Worm (Caenorhabditis elegans): Measurements from ENCODE around the gene frpr-9.

frpr-9 gene

ce11 chrV:11039379-11039954 is 47.6 kb downstream of the frpr-9 start, which contains the start of gene pak-2:
Gene pak-2 (minus strand): TSS chrV:11039429.
- no peak for TF ChIP-seq hmg-4 (GFP tag; optimal IDR thresholded peaks at IDR 0.05)
- no peak for TF ChIP-seq scrt-1 (GFP tag; IDR thresholded peaks at IDR 0.05)
- TF ChIP-seq B0310.2 (tag; optimal IDR thresholded peaks at IDR 0.05): peak; percentile 38
- peak; percentile 25 for TF ChIP-seq ceh-13 (GFP tag; optimal IDR thresholded peaks at IDR 0.05)
- TF ChIP-seq ets-7 (tag; optimal IDR thresholded peaks at IDR 0.05): peak; percentile 74
- no peak for TF ChIP-seq ceh-36 (tag; optimal IDR thresholded peaks at IDR 0.05)
- TF ChIP-seq hnd-1 (tag; optimal IDR thresholded peaks at IDR 0.05): peak; percentile 25
- peak; percentile 82 for TF ChIP-seq F13C5.2 (tag; optimal IDR thresholded peaks at IDR 0.05)
- TF ChIP-seq ama-1 (optimal IDR thresholded peaks at IDR 0.05): no peak
- TF ChIP-seq tbx-37 (GFP tag; conservative IDR thresholded peaks at IDR 0.05): 0 out of 2 replicates have a peak, but pooled peaks have one; percentile 22
- TF ChIP-seq flt-1 (GFP tag; IDR thresholded peaks at IDR 0.05): no peak
- no peak for TF ChIP-seq hmbx-1 (tag; optimal IDR thresholded peaks at IDR 0.05)

DNA sequence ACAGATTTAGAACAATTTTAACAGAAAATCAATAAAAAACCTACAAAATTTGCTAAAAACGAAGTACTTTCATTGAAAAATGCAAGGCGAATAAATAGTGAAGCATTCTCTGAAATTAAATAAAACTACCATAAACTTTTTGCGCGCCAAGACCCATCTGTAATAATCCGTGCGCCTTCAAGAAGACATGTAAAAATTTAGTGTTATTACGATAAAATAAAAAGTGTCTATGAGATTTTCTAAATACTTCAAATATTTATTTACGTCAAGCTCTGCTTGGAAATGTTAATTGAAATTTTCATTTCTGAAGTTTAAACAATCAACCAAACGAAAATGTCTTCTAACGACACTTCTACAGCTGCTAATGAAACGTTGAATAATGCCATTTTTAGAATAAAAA is 48.1 kb downstream of the frpr-9 start, which contains the start of gene C45B11.9:
TSS of gene C45B11.9 (plus strand) at position 301 of the 400 bp plus-strand sequence.
- TF ChIP-seq hmg-4 (GFP tag; optimal IDR thresholded peaks at IDR 0.05): no peak
- TF ChIP-seq hnd-1 (tag; optimal IDR thresholded peaks at IDR 0.05): no peak
- TF ChIP-seq aly-1 (tag; optimal IDR thresholded peaks at IDR 0.05): no peak
- no peak for TF ChIP-seq ets-7 (tag; optimal IDR thresholded peaks at IDR 0.05)
- no peak for TF ChIP-seq hmbx-1 (tag; optimal IDR thresholded peaks at IDR 0.05)

DNA sequence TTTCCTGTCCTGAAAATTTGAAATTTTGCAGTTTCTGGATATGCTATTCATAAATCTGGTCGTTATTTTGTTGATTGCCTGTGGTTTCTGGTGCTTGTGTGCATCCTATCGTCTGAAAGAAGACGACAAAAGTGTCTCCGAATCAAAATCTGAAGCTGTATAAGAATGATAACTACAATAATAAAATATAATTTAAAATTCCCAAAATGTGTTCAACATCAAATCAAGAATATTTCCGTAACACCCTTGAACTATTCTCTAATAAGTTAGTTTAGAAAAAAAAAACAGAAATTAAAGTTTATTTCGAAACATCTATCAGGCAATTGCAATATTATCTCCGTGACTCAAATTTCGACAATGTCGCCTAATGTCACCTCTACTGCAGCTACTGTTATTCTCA is 48.6 kb downstream of the frpr-9 start, which contains the start of gene C45B11.8:
TSS of gene C45B11.8 (plus strand) at position 301 of the 400 bp plus-strand sequence.
- TF ChIP-seq tbx-11 (GFP tag; IDR thresholded peaks at IDR 0.05) (no peak), flt-1 (GFP tag; IDR thresholded peaks at IDR 0.05) (no peak)

ce11 chrV:11041499-11041898 is 49.6 kb downstream of the frpr-9 start, which contains the start of gene C45B11.5:
Gene C45B11.5 (plus strand): TSS chrV:11041799.
- no peak for TF ChIP-seq sea-1 (GFP tag; conservative IDR thresholded peaks at IDR 0.05)
- TF ChIP-seq tra-4 (tag; optimal IDR thresholded peaks at IDR 0.05): no peak
- TF ChIP-seq flt-1 (GFP tag; IDR thresholded peaks at IDR 0.05): no peak
- TF ChIP-seq pes-1 (GFP tag; IDR thresholded peaks at IDR 0.05): no peak
- TF ChIP-seq tbx-11 (GFP tag; IDR thresholded peaks at IDR 0.05): no peak
- TF ChIP-seq hnd-1 (tag; optimal IDR thresholded peaks at IDR 0.05): no peak
- no peak for TF ChIP-seq hmg-4 (GFP tag; optimal IDR thresholded peaks at IDR 0.05)
- TF ChIP-seq scrt-1 (GFP tag; IDR thresholded peaks at IDR 0.05): no peak

DNA sequence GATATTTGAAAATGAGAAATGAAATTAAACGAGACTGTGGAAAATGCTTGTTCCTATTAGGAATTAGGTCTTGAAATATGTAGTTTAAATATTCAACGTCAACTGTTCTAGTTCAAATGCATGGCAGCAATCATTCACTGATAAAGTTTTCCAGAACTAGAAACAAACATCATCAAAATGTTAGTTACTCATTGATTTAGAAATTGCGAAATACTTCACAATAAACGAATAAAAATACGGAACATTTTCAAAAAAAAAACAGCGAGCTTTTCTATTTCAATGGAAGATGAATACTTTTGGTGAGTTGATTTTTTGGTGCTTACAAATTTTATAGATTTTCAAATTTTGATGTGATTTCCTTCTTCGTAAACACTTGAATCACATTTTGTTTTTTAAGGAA is 50.6 kb downstream of the frpr-9 start, which contains the start of gene C45B11.2:
TSS of gene C45B11.2 (plus strand) at position 173 of the 400 bp plus-strand sequence.
- TF ChIP-seq hnd-1 (tag; optimal IDR thresholded peaks at IDR 0.05) (no peak), aly-1 (tag; optimal IDR thresholded peaks at IDR 0.05) (no peak), F13C5.2 (tag; optimal IDR thresholded peaks at IDR 0.05) (no peak), pes-1 (GFP tag; IDR thresholded peaks at IDR 0.05) (no peak), ceh-36 (tag; optimal IDR thresholded peaks at IDR 0.05) (no peak), ama-1 (optimal IDR thresholded peaks at IDR 0.05) (no peak), tbx-11 (GFP tag; IDR thresholded peaks at IDR 0.05) (no peak), hmbx-1 (tag; optimal IDR thresholded peaks at IDR 0.05) (no peak), tbx-37 (GFP tag; conservative IDR thresholded peaks at IDR 0.05) (no peak), tra-4 (tag; optimal IDR thresholded peaks at IDR 0.05) (no peak), flt-1 (GFP tag; IDR thresholded peaks at IDR 0.05) (no peak), sea-1 (GFP tag; conservative IDR thresholded peaks at IDR 0.05) (no peak), hmg-4 (GFP tag; optimal IDR thresholded peaks at IDR 0.05) (no peak), ceh-13 (GFP tag; optimal IDR thresholded peaks at IDR 0.05) (no peak), B0310.2 (tag; optimal IDR thresholded peaks at IDR 0.05) (no peak), scrt-1 (GFP tag; IDR thresholded peaks at IDR 0.05) (no peak), ets-7 (tag; optimal IDR thresholded peaks at IDR 0.05) (no peak)

DNA sequence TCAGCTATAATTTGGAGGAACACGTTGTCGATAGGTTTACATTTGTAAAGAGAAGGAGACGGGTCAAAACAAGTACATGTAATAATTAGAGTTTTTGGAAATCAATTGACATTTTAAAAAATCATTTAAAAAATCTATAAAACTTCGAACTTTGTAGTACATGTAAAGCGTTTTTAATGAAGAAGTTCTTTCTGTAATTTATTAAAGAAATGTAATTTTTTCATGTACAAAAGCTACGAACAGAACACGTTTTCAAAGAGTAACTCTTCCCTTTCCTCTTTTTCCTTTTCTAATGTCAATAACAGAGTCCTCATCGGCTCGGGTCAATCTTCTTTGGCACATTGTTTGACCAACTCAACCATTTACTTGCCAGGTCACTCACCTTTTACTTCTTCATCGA is 51.9 kb downstream of the frpr-9 start, which contains the start of gene C45B11.6:
TSS of gene C45B11.6 (plus strand) at position 301 of the 400 bp plus-strand sequence.
- TF ChIP-seq B0310.2 (tag; optimal IDR thresholded peaks at IDR 0.05) (no peak), tbx-11 (GFP tag; IDR thresholded peaks at IDR 0.05) (no peak), hmg-4 (GFP tag; optimal IDR thresholded peaks at IDR 0.05) (no peak)
